Worm (Caenorhabditis elegans) whole organism, late embryonic: ENCODE data around the gene irld-11.
"Not testable (repeated sequence)": the region's sequence is repeated elsewhere in the genome, so short reads cannot be mapped to it uniquely, and the experiment has no call there.

Source experiments
- C08G9.2 ChIP-seq: sonication (generic microtip); optimal IDR thresholded peaks from 2 replicates; lab custom pipeline; 2016; ENCODE audit warnings: mild to moderate bottlenecking, missing genetic modification characterization, moderate library complexity, missing compliant biosample characterization
- C38D4.7 ChIP-seq: fragments of 200-800 bp; sonication (Bioruptor generic); optimal IDR thresholded peaks from 2 replicates; lab custom pipeline; 2018; ENCODE audit warnings: mild to moderate bottlenecking, missing genetic modification characterization, moderate library complexity, missing compliant biosample characterization
- K09A11.1 ChIP-seq: sonication (generic microtip); optimal IDR thresholded peaks from 2 replicates; lab custom pipeline; 2017; ENCODE audit warnings: antibody characterized with exemption, mild to moderate bottlenecking, missing genetic modification characterization, missing compliant biosample characterization; ENCODE audit not compliant: insufficient read depth
- ama-1 ChIP-seq: fragments of 150-350 bp; optimal IDR thresholded peaks from 2 replicates; lab custom pipeline; 2014
- ceh-14 ChIP-seq: sonication (generic microtip); optimal IDR thresholded peaks from 2 replicates; lab custom pipeline; 2016; ENCODE audit warnings: missing genotype, missing genetic modification characterization, missing compliant biosample characterization
- ceh-18 ChIP-seq: sonication (generic microtip); optimal IDR thresholded peaks from 2 replicates; lab custom pipeline; 2016; ENCODE audit warnings: missing genetic modification characterization, missing compliant biosample characterization
- ceh-19 ChIP-seq: fragments of 200-800 bp; sonication (Bioruptor generic); optimal IDR thresholded peaks from 2 replicates; lab custom pipeline; 2018; ENCODE audit warnings: mild to moderate bottlenecking, missing genetic modification characterization, missing compliant biosample characterization
- ceh-24 ChIP-seq: sonication (generic microtip); optimal IDR thresholded peaks from 2 replicates; lab custom pipeline; 2016; ENCODE audit warnings: mild to moderate bottlenecking, missing genetic modification characterization, missing compliant biosample characterization
- ceh-30 ChIP-seq: fragments of 150-350 bp; optimal IDR thresholded peaks from 2 replicates; lab custom pipeline; 2014; ENCODE audit warnings: missing biosample characterization, missing genetic modification characterization
- ceh-31 ChIP-seq: sonication (generic microtip); optimal IDR thresholded peaks from 2 replicates; lab custom pipeline; 2016; ENCODE audit warnings: missing genetic modification characterization, missing compliant biosample characterization
- ceh-6 ChIP-seq: fragments of 200-800 bp; sonication (Bioruptor generic); optimal IDR thresholded peaks from 2 replicates; lab custom pipeline; 2018; ENCODE audit warnings: mild to moderate bottlenecking, missing genetic modification characterization, missing compliant biosample characterization
- ceh-9 ChIP-seq: sonication (generic microtip); optimal IDR thresholded peaks from 2 replicates; lab custom pipeline; 2016; ENCODE audit warnings: mild to moderate bottlenecking, missing genetic modification characterization, inconsistent platforms, missing compliant biosample characterization
- dmd-4 ChIP-seq: sonication (generic microtip); optimal IDR thresholded peaks from 2 replicates; lab custom pipeline; 2016; ENCODE audit warnings: borderline replicate concordance, missing genetic modification characterization, missing compliant biosample characterization
- dve-1 ChIP-seq: sonication (generic microtip); optimal IDR thresholded peaks from 2 replicates; lab custom pipeline; 2017; ENCODE audit warnings: antibody characterized with exemption, mild to moderate bottlenecking, missing genetic modification characterization, missing compliant biosample characterization
- elt-2 ChIP-seq: sonication (generic microtip); optimal IDR thresholded peaks from 2 replicates; lab custom pipeline; 2016; ENCODE audit warnings: missing genetic modification reagents, missing genetic modification characterization, missing compliant biosample characterization
- ets-4 ChIP-seq: sonication (generic microtip); optimal IDR thresholded peaks from 2 replicates; lab custom pipeline; 2016; ENCODE audit warnings: missing genetic modification characterization, missing compliant biosample characterization
- eyg-1 ChIP-seq: sonication (generic microtip); optimal IDR thresholded peaks from 2 replicates; lab custom pipeline; 2016; ENCODE audit warnings: missing genotype, missing genetic modification characterization, missing compliant biosample characterization
- fax-1 ChIP-seq: sonication (generic microtip); optimal IDR thresholded peaks from 2 replicates; lab custom pipeline; 2016; ENCODE audit warnings: missing genotype, missing genetic modification characterization, missing compliant biosample characterization
- hlh-15 ChIP-seq: sonication (generic microtip); optimal IDR thresholded peaks from 2 replicates; lab custom pipeline; 2016; ENCODE audit warnings: missing genetic modification characterization, missing compliant biosample characterization
- hlh-6 ChIP-seq: sonication (generic microtip); optimal IDR thresholded peaks from 2 replicates; lab custom pipeline; 2016; ENCODE audit warnings: missing genotype, missing genetic modification characterization, missing compliant biosample characterization
- lim-6 ChIP-seq: sonication (generic microtip); optimal IDR thresholded peaks from 2 replicates; lab custom pipeline; 2016; ENCODE audit warnings: missing genetic modification characterization, missing compliant biosample characterization
- mec-3 ChIP-seq: sonication (generic microtip); optimal IDR thresholded peaks from 2 replicates; lab custom pipeline; 2016; ENCODE audit warnings: borderline replicate concordance, missing genetic modification characterization, missing compliant biosample characterization
- nhr-232 ChIP-seq: sonication (generic microtip); optimal IDR thresholded peaks from 2 replicates; lab custom pipeline; 2016; ENCODE audit warnings: missing genetic modification characterization, missing compliant biosample characterization
- npax-4 ChIP-seq: sonication (generic microtip); optimal IDR thresholded peaks from 2 replicates; lab custom pipeline; 2016; ENCODE audit warnings: missing genetic modification characterization, missing compliant biosample characterization
- odd-2 ChIP-seq: sonication (generic microtip); optimal IDR thresholded peaks from 2 replicates; lab custom pipeline; 2017; ENCODE audit warnings: antibody characterized with exemption, mild to moderate bottlenecking, missing genetic modification characterization, missing compliant biosample characterization
- pat-9 ChIP-seq: fragments of 200-800 bp; sonication (Bioruptor generic); optimal IDR thresholded peaks from 2 replicates; lab custom pipeline; 2018; ENCODE audit warnings: mild to moderate bottlenecking, missing genetic modification characterization, moderate library complexity, missing compliant biosample characterization
- pax-1 ChIP-seq: fragments of 150-350 bp; optimal IDR thresholded peaks from 2 replicates; lab custom pipeline; 2014; ENCODE audit warnings: missing biosample characterization, missing genetic modification characterization
- pqm-1 ChIP-seq: sonication (generic microtip); optimal IDR thresholded peaks from 2 replicates; lab custom pipeline; 2016; ENCODE audit warnings: missing genetic modification characterization, missing compliant biosample characterization
- ref-2 ChIP-seq: sonication (generic microtip); optimal IDR thresholded peaks from 2 replicates; lab custom pipeline; 2016; ENCODE audit warnings: missing genetic modification characterization, missing compliant biosample characterization
- sdc-2 ChIP-seq: sonication (generic microtip); optimal IDR thresholded peaks from 2 replicates; lab custom pipeline; 2016; ENCODE audit warnings: missing genotype, missing genetic modification characterization, missing compliant biosample characterization
- sox-2 ChIP-seq: fragments of 200-800 bp; sonication (Bioruptor generic); IDR thresholded peaks from 2 replicates; pipeline ENCODE4 v1.3.6; 2022; ENCODE audit warnings: missing genetic modification reagents, missing genetic modification characterization, missing compliant biosample characterization
- tbx-2 ChIP-seq: sonication (generic microtip); optimal IDR thresholded peaks from 2 replicates; lab custom pipeline; 2016; ENCODE audit warnings: missing genetic modification characterization, missing compliant biosample characterization
- unc-42 ChIP-seq: sonication (generic microtip); optimal IDR thresholded peaks from 2 replicates; lab custom pipeline; 2016; ENCODE audit warnings: missing genotype, missing genetic modification characterization, missing compliant biosample characterization
- unc-55 ChIP-seq: sonication (generic microtip); optimal IDR thresholded peaks from 2 replicates; lab custom pipeline; 2017; ENCODE audit warnings: missing biosample characterization, missing genetic modification reagents, missing genetic modification characterization
- unc-86 ChIP-seq: sonication (generic microtip); optimal IDR thresholded peaks from 2 replicates; lab custom pipeline; 2016; ENCODE audit warnings: missing genetic modification characterization, missing compliant biosample characterization
- zip-5 ChIP-seq: sonication (generic microtip); optimal IDR thresholded peaks from 2 replicates; lab custom pipeline; 2016; ENCODE audit warnings: missing genetic modification characterization, missing compliant biosample characterization

irld-11 gene

ce11 chrV:1680770-1681169 is 25.8 kb downstream of the irld-11 start, which contains the start of gene srw-91:
srw-91 (minus strand) TSS chrV:1680870.
- TF ChIP-seq zip-5 (no peak), mec-3 (tag; lab: Kevin White, UChicago) (no peak), eyg-1 (tag; lab: Kevin White, UChicago) (no peak), ref-2 (tag; lab: Kevin White, UChicago) (no peak), sox-2 (no peak), npax-4 (tag; lab: Kevin White, UChicago) (no peak), ceh-30 (tag; lab: Kevin White, UChicago) (no peak), unc-86 (tag; lab: Kevin White, UChicago) (no peak), ceh-6 (no peak), unc-42 (no peak)

- TF ChIP-seq hlh-15 (tag; lab: Kevin White, UChicago) (no peak), eyg-1 (tag; lab: Kevin White, UChicago) (no peak), ceh-31 (tag; lab: Kevin White, UChicago) (no peak), odd-2 (tag; lab: Kevin White, UChicago) (no peak), dmd-4 (tag; lab: Kevin White, UChicago) (no peak), sox-2 (no peak), pax-1 (tag; lab: Kevin White, UChicago) (no peak), ceh-18 (tag; lab: Kevin White, UChicago) (no peak), ceh-24 (tag; lab: Kevin White, UChicago) (no peak), ama-1 (no peak), ceh-19 (GFP tag; lab: Kevin White, UChicago) (no peak), pqm-1 (tag; lab: Kevin White, UChicago) (no peak), sdc-2 (no peak), zip-5 (no peak), tbx-2 (tag; lab: Kevin White, UChicago) (no peak), K09A11.1 (tag; lab: Kevin White, UChicago) (no peak), nhr-232 (no peak), C38D4.7 (GFP tag; lab: Kevin White, UChicago) (no peak), C08G9.2 (tag; lab: Kevin White, UChicago) (no peak), elt-2 (tag; lab: Kevin White, UChicago) (no peak)
Observed at ce11 chrV:1682279-1682678, 27.3 kb downstream of the irld-11 start, which contains the start of gene srh-3. srh-3 (plus strand) TSS chrV:1682579.

- TF ChIP-seq ets-4 (no peak), zip-5 (no peak), ceh-30 (tag; lab: Kevin White, UChicago) (no peak), sox-2 (no peak), ceh-19 (GFP tag; lab: Kevin White, UChicago) (no peak), C38D4.7 (GFP tag; lab: Kevin White, UChicago) (no peak), hlh-6 (no peak), lim-6 (tag; lab: Kevin White, UChicago) (no peak), ceh-6 (no peak), ceh-14 (tag; lab: Kevin White, UChicago) (no peak), pat-9 (tag; lab: Kevin White, UChicago) (no peak), unc-42 (no peak), unc-55 (GFP tag; lab: Kevin White, UChicago) (no peak), tbx-2 (tag; lab: Kevin White, UChicago) (no peak), unc-86 (tag; lab: Kevin White, UChicago) (no peak), ceh-24 (tag; lab: Kevin White, UChicago) (no peak), fax-1 (tag; lab: Kevin White, UChicago) (no peak), dve-1 (tag; lab: Kevin White, UChicago) (no peak)
Observed at ce11 chrV:1685328-1685727, 30.4 kb downstream of the irld-11 start, which contains the start of gene srh-5. srh-5 (plus strand) TSS chrV:1685628.

- TF ChIP-seq eyg-1, npax-4, ceh-9 (tag; lab: Kevin White, UChicago): not testable (repeated sequence)
Observed at ce11 chrV:1692494-1692893, 37.5 kb downstream of the irld-11 start, which contains the start of gene Y46H3C.5. Y46H3C.5 (minus strand) TSS chrV:1692495.
